Worm (Caenorhabditis elegans) whole organism, late embryonic: ENCODE measurements around the gene F17E9.16.

Experiments used
- C38D4.7 ChIP-seq: fragments of 200-800 bp; sonication (Bioruptor generic); optimal IDR thresholded peaks from 2 replicates; lab custom pipeline; 2018; ENCODE audit warnings: mild to moderate bottlenecking, missing genetic modification characterization, moderate library complexity, missing compliant biosample characterization
- F13H6.1 ChIP-seq: sonication (generic microtip); optimal IDR thresholded peaks from 2 replicates; lab custom pipeline; 2016; ENCODE audit warnings: missing genetic modification characterization, missing compliant biosample characterization
- T23F11.4 ChIP-seq: fragments of 200-800 bp; sonication (Bioruptor generic); optimal IDR thresholded peaks from 2 replicates; lab custom pipeline; 2018; ENCODE audit warnings: mild to moderate bottlenecking, missing genetic modification characterization, missing compliant biosample characterization
- Y22D7AL.16 ChIP-seq: sonication (generic microtip); optimal IDR thresholded peaks from 2 replicates; lab custom pipeline; 2016; ENCODE audit warnings: missing genetic modification characterization, missing compliant biosample characterization
- ahr-1 ChIP-seq: sonication (generic microtip); optimal IDR thresholded peaks from 2 replicates; lab custom pipeline; 2016; ENCODE audit warnings: missing genetic modification characterization, missing compliant biosample characterization
- ama-1 ChIP-seq: fragments of 150-350 bp; optimal IDR thresholded peaks from 2 replicates; lab custom pipeline; 2014
- ceh-14 ChIP-seq: sonication (generic microtip); optimal IDR thresholded peaks from 2 replicates; lab custom pipeline; 2016; ENCODE audit warnings: missing genotype, missing genetic modification characterization, missing compliant biosample characterization
- ceh-18 ChIP-seq: sonication (generic microtip); optimal IDR thresholded peaks from 2 replicates; lab custom pipeline; 2016; ENCODE audit warnings: missing genetic modification characterization, missing compliant biosample characterization
- ceh-19 ChIP-seq: fragments of 200-800 bp; sonication (Bioruptor generic); optimal IDR thresholded peaks from 2 replicates; lab custom pipeline; 2018; ENCODE audit warnings: mild to moderate bottlenecking, missing genetic modification characterization, missing compliant biosample characterization
- ceh-2 ChIP-seq: sonication (generic microtip); optimal IDR thresholded peaks from 2 replicates; lab custom pipeline; 2016; ENCODE audit warnings: missing genotype, missing genetic modification characterization, missing compliant biosample characterization
- ceh-30 ChIP-seq: fragments of 150-350 bp; optimal IDR thresholded peaks from 2 replicates; lab custom pipeline; 2014; ENCODE audit warnings: missing biosample characterization, missing genetic modification characterization
- ceh-34 ChIP-seq: sonication (generic microtip); optimal IDR thresholded peaks from 2 replicates; lab custom pipeline; 2016; ENCODE audit warnings: mild to moderate bottlenecking, missing genetic modification characterization, missing compliant biosample characterization
- ceh-48 ChIP-seq: sonication (generic microtip); optimal IDR thresholded peaks from 2 replicates; lab custom pipeline; 2016; ENCODE audit warnings: missing genetic modification characterization, inconsistent platforms, missing compliant biosample characterization
- ceh-6 ChIP-seq: fragments of 200-800 bp; sonication (Bioruptor generic); optimal IDR thresholded peaks from 2 replicates; lab custom pipeline; 2018; ENCODE audit warnings: mild to moderate bottlenecking, missing genetic modification characterization, missing compliant biosample characterization
- ceh-9 ChIP-seq: sonication (generic microtip); optimal IDR thresholded peaks from 2 replicates; lab custom pipeline; 2016; ENCODE audit warnings: mild to moderate bottlenecking, missing genetic modification characterization, inconsistent platforms, missing compliant biosample characterization
- dmd-4 ChIP-seq: sonication (generic microtip); optimal IDR thresholded peaks from 2 replicates; lab custom pipeline; 2016; ENCODE audit warnings: borderline replicate concordance, missing genetic modification characterization, missing compliant biosample characterization
- dve-1 ChIP-seq: sonication (generic microtip); optimal IDR thresholded peaks from 2 replicates; lab custom pipeline; 2017; ENCODE audit warnings: antibody characterized with exemption, mild to moderate bottlenecking, missing genetic modification characterization, missing compliant biosample characterization
- elt-4 ChIP-seq: sonication (generic microtip); optimal IDR thresholded peaks from 2 replicates; lab custom pipeline; 2016; ENCODE audit warnings: missing genetic modification characterization, missing compliant biosample characterization
- fax-1 ChIP-seq: sonication (generic microtip); optimal IDR thresholded peaks from 2 replicates; lab custom pipeline; 2016; ENCODE audit warnings: missing genotype, missing genetic modification characterization, missing compliant biosample characterization
- fkh-10 ChIP-seq: fragments of 150-350 bp; optimal IDR thresholded peaks from 2 replicates; lab custom pipeline; 2014; ENCODE audit warnings: missing biosample characterization, missing genetic modification reagents, missing genetic modification characterization
- fkh-6 ChIP-seq: sonication (generic microtip); optimal IDR thresholded peaks from 2 replicates; lab custom pipeline; 2016; ENCODE audit warnings: missing genetic modification characterization, missing compliant biosample characterization
- gmeb-2 ChIP-seq: sonication (generic microtip); optimal IDR thresholded peaks from 2 replicates; lab custom pipeline; 2016; ENCODE audit warnings: missing genetic modification characterization, inconsistent platforms, missing compliant biosample characterization
- hlh-13 ChIP-seq: fragments of 200-800 bp; sonication (Bioruptor generic); optimal IDR thresholded peaks from 2 replicates; lab custom pipeline; 2018; ENCODE audit warnings: mild to moderate bottlenecking, missing genetic modification characterization, missing compliant biosample characterization
- hlh-15 ChIP-seq: sonication (generic microtip); optimal IDR thresholded peaks from 2 replicates; lab custom pipeline; 2016; ENCODE audit warnings: missing genetic modification characterization, missing compliant biosample characterization
- hlh-30 ChIP-seq: sonication (generic microtip); optimal IDR thresholded peaks from 2 replicates; lab custom pipeline; 2017; ENCODE audit warnings: antibody characterized with exemption, missing genetic modification characterization, missing compliant biosample characterization; ENCODE audit not compliant: insufficient read depth
- hlh-6 ChIP-seq: sonication (generic microtip); optimal IDR thresholded peaks from 2 replicates; lab custom pipeline; 2016; ENCODE audit warnings: missing genotype, missing genetic modification characterization, missing compliant biosample characterization
- lim-6 ChIP-seq: sonication (generic microtip); optimal IDR thresholded peaks from 2 replicates; lab custom pipeline; 2016; ENCODE audit warnings: missing genetic modification characterization, missing compliant biosample characterization
- lin-11 ChIP-seq: fragments of 200-800 bp; sonication (Bioruptor generic); optimal IDR thresholded peaks from 2 replicates; lab custom pipeline; 2018; ENCODE audit warnings: mild to moderate bottlenecking, missing genetic modification characterization, missing compliant biosample characterization
- mec-3 ChIP-seq: sonication (generic microtip); optimal IDR thresholded peaks from 2 replicates; lab custom pipeline; 2016; ENCODE audit warnings: borderline replicate concordance, missing genetic modification characterization, missing compliant biosample characterization
- nfya-1 ChIP-seq: sonication (generic microtip); optimal IDR thresholded peaks from 2 replicates; lab custom pipeline; 2017; ENCODE audit warnings: missing genetic modification characterization, mild to moderate bottlenecking, missing compliant biosample characterization, antibody characterized with exemption, moderate library complexity
- npax-4 ChIP-seq: sonication (generic microtip); optimal IDR thresholded peaks from 2 replicates; lab custom pipeline; 2016; ENCODE audit warnings: missing genetic modification characterization, missing compliant biosample characterization
- odd-2 ChIP-seq: sonication (generic microtip); optimal IDR thresholded peaks from 2 replicates; lab custom pipeline; 2017; ENCODE audit warnings: antibody characterized with exemption, mild to moderate bottlenecking, missing genetic modification characterization, missing compliant biosample characterization
- pax-1 ChIP-seq: fragments of 150-350 bp; optimal IDR thresholded peaks from 2 replicates; lab custom pipeline; 2014; ENCODE audit warnings: missing biosample characterization, missing genetic modification characterization
- pha-2 ChIP-seq: sonication (generic microtip); optimal IDR thresholded peaks from 2 replicates; lab custom pipeline; 2017; ENCODE audit warnings: mild to moderate bottlenecking, missing genetic modification characterization, missing compliant biosample characterization
- pha-4 ChIP-seq: fragments of 150-350 bp; optimal IDR thresholded peaks from 2 replicates; lab custom pipeline; 2018; ENCODE audit warnings: missing biosample characterization, missing genetic modification reagents, missing genetic modification characterization
- ref-2 ChIP-seq: sonication (generic microtip); optimal IDR thresholded peaks from 2 replicates; lab custom pipeline; 2016; ENCODE audit warnings: missing genetic modification characterization, missing compliant biosample characterization
- sdc-2 ChIP-seq: sonication (generic microtip); optimal IDR thresholded peaks from 2 replicates; lab custom pipeline; 2016; ENCODE audit warnings: missing genotype, missing genetic modification characterization, missing compliant biosample characterization
- sox-4 ChIP-seq: sonication (generic microtip); optimal IDR thresholded peaks from 2 replicates; lab custom pipeline; 2017; ENCODE audit warnings: mild to moderate bottlenecking, missing genetic modification characterization, inconsistent platforms, missing compliant biosample characterization
- syd-9 ChIP-seq: sonication (generic microtip); optimal IDR thresholded peaks from 2 replicates; lab custom pipeline; 2016; ENCODE audit warnings: mild to moderate bottlenecking, missing genetic modification characterization, moderate library complexity, missing compliant biosample characterization
- ttx-3 ChIP-seq: sonication (generic microtip); optimal IDR thresholded peaks from 2 replicates; lab custom pipeline; 2016; ENCODE audit warnings: missing genetic modification reagents, missing genetic modification characterization, missing compliant biosample characterization
- unc-3 ChIP-seq, 2 experiments: fragments of 200-800 bp in 1 of 2; sonication (Bioruptor generic) in 1 of 2; sonication (generic microtip) in 1 of 2; conservative IDR thresholded peaks in 1 of 2; optimal IDR thresholded peaks in 1 of 2; 2 replicates each; pipeline versions ENCODE4 v1.3.6 to Lab custom; 2016 to 2022; ENCODE audit warnings: missing compliant biosample characterization in 2 of 2, missing genetic modification characterization in 2 of 2, missing genetic modification reagents in 1 of 2
- unc-55 ChIP-seq: sonication (generic microtip); optimal IDR thresholded peaks from 2 replicates; lab custom pipeline; 2017; ENCODE audit warnings: missing biosample characterization, missing genetic modification reagents, missing genetic modification characterization
- unc-86 ChIP-seq: sonication (generic microtip); optimal IDR thresholded peaks from 2 replicates; lab custom pipeline; 2016; ENCODE audit warnings: missing genetic modification characterization, missing compliant biosample characterization
- zip-5 ChIP-seq: sonication (generic microtip); optimal IDR thresholded peaks from 2 replicates; lab custom pipeline; 2016; ENCODE audit warnings: missing genetic modification characterization, missing compliant biosample characterization
- ztf-16 ChIP-seq: sonication (generic microtip); optimal IDR thresholded peaks from 2 replicates; lab custom pipeline; 2017; ENCODE audit warnings: missing genetic modification characterization, missing compliant biosample characterization

Gene F17E9.16

DNA sequence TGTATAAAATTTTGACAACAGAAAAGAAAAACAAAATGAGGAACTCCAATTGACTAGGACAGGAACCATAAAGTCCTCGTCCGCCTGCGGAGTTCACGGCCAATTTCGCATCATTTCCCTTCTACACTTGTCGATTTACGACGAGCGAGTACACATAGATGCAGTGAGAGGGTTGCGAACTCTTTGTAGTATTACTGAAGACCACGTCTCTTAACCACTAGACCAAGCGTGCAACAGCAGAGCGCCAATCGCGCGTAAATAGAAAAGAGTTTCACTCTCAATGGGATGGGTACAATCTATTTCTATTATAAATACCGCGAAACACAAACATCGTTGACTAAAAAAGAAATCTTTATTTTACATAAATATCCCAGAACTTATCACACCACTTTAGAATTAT is 23.2 kb downstream of the F17E9.16 start (continued):
- TF ChIP-seq ceh-18 (tag; lab: Kevin White, UChicago) (peak; percentile 59), nfya-1 (tag; lab: Kevin White, UChicago) (peak; percentile 67), sox-4 (tag; lab: Kevin White, UChicago) (peak; percentile 78), ceh-6 (GFP tag; lab: Kevin White, UChicago) (peak; percentile 87), ztf-16 (peak; percentile 82), Y22D7AL.16 (tag; lab: Kevin White, UChicago) (peak; percentile 70), fax-1 (tag; lab: Kevin White, UChicago) (peak; percentile 66), ttx-3 (tag; lab: Kevin White, UChicago) (peak; percentile 82), ceh-48 (tag; lab: Kevin White, UChicago) (peak; percentile 77), dve-1 (peak; percentile 85), ama-1 (no peak), gmeb-2 (peak; percentile 81), ref-2 (peak; percentile 92), unc-86 (peak; percentile 84), ceh-34 (tag; lab: Kevin White, UChicago) (peak; percentile 87), lim-6 (tag; lab: Kevin White, UChicago) (no peak), T23F11.4 (GFP tag; lab: Kevin White, UChicago) (peak; percentile 63), hlh-13 (peak; percentile 83), pha-4 (tag; lab: Kevin White, UChicago) (no peak), ahr-1 (peak; percentile 33), elt-4 (no peak), ceh-9 (tag; lab: Kevin White, UChicago) (peak; percentile 9), syd-9 (tag; lab: Kevin White, UChicago) (peak; percentile 89), fkh-10 (peak; percentile 73), unc-55 (peak; percentile 65), dmd-4 (peak; percentile 31), ceh-2 (tag; lab: Kevin White, UChicago) (peak; percentile 77), ceh-19 (peak; percentile 75), odd-2 (tag; lab: Kevin White, UChicago) (peak; percentile 79), ceh-14 (peak; percentile 62), fkh-6 (tag; lab: Kevin White, UChicago) (peak; percentile 80), F13H6.1 (tag; lab: Kevin White, UChicago) (peak; percentile 64), unc-3 (GFP tag; conservative IDR thresholded peaks at IDR 0.05; lab: Robert Waterston, UW) (peak; percentile 65; the same call in 1 of the 2 replicates), unc-3 (tag; optimal IDR thresholded peaks at IDR 0.05; lab: Kevin White, UChicago) (peak; percentile 79), pha-2 (tag; lab: Kevin White, UChicago) (peak; percentile 86), npax-4 (tag; lab: Kevin White, UChicago) (peak; percentile 77), lin-11 (tag; lab: Kevin White, UChicago) (peak; percentile 84), sdc-2 (tag; lab: Kevin White, UChicago) (peak; percentile 77), hlh-30 (tag; lab: Kevin White, UChicago) (peak; percentile 56), pax-1 (no peak), mec-3 (tag; lab: Kevin White, UChicago) (no peak)
- TF ChIP-seq, all 69 proteins: peak for 60

ce11 chrIV:8376923-8377322 is 24.8 kb downstream of the F17E9.16 start:
- TF ChIP-seq T23F11.4 (GFP tag; lab: Kevin White, UChicago): no peak
- TF ChIP-seq hlh-15 (tag; lab: Kevin White, UChicago): no peak
- no peak for TF ChIP-seq pha-4 (tag; lab: Kevin White, UChicago)
- no peak for TF ChIP-seq pax-1
- TF ChIP-seq C38D4.7 (GFP tag; lab: Kevin White, UChicago): no peak
- TF ChIP-seq hlh-30 (tag; lab: Kevin White, UChicago): no peak
- no peak for TF ChIP-seq fkh-10
- TF ChIP-seq ceh-30 (tag; lab: Kevin White, UChicago): no peak
- no peak for TF ChIP-seq ref-2
- no peak for TF ChIP-seq fax-1 (tag; lab: Kevin White, UChicago)
- TF ChIP-seq ceh-19: no peak
- no peak for TF ChIP-seq zip-5 (tag; lab: Kevin White, UChicago)
- no peak for TF ChIP-seq hlh-6 (tag; lab: Kevin White, UChicago)
- TF ChIP-seq npax-4 (tag; lab: Kevin White, UChicago): no peak
- no peak for TF ChIP-seq dve-1
